Fruit fly (Drosophila melanogaster) whole organism: ENCODE data around the gene shv.

Source experiments
- Dll ChIP-seq: fragments of >200 bp; optimal IDR thresholded peaks from 2 replicates; lab custom pipeline; 2017
- EcR ChIP-seq, 2 experiments: fragments of >200 bp; optimal IDR thresholded peaks; 2 replicates each; lab custom pipeline; 2017; ENCODE audit warnings: missing biosample characterization in 2 of 2, missing genetic modification characterization in 2 of 2, missing genetic modification reagents in 2 of 2
- pan ChIP-seq: fragments of >200 bp; optimal IDR thresholded peaks from 2 replicates; lab custom pipeline; 2017
- psq ChIP-seq: fragments of >200 bp; optimal IDR thresholded peaks from 2 replicates; lab custom pipeline; 2017
- usp ChIP-seq: fragments of >200 bp; optimal IDR thresholded peaks from 2 replicates; lab custom pipeline; 2017; ENCODE audit warnings: missing biosample characterization, missing genetic modification characterization, mixed read lengths

DNA sequence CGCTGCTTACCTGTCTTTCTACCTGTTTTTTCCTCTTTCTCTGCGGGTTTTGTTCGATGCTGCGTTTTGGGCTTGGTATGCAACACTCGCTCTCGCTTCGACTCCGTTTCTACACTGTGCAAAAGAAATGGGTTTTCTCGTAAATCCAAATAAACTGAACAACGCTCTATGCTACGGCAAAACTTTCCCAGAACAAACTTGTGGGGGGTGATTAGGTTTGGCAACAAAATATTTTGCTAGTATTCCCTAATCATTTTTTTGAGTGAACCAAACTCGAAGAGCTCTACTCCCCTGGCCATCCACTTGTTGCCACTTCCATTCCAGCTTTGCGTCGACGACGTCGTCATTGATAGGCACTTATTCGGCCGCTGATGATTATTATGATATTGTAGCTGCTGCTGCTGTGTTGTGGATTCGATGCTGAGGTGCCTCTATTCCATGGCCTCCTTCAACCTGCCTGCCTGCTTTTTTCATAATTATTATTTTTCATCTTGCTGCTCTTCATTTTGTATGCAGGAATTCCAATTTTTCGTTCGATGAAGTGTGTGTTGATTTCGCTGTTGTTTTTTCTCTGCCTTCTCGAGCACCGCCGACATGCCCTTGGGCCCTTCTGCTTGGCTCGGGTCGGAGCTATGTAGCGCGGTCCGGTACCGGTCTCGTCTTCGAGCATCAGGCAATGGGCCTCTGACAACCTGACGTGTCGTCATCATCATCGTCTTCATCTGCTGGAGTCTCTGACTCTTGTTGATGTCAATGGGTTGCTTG is 10.8 kb upstream of the shv start:
- TF ChIP-seq pan (lab: Kevin White, UChicago), result no peak
- TF ChIP-seq EcR (GFP tag; optimal IDR thresholded peaks at IDR 0.05; lab: Kevin White, UChicago), result no peak
- no peak for TF ChIP-seq usp (GFP tag; lab: Kevin White, UChicago)
- TF ChIP-seq psq (lab: Kevin White, UChicago), result no peak
- no peak for TF ChIP-seq Dll (lab: Kevin White, UChicago)
